Fruit fly (Drosophila melanogaster) whole organism, pupa: ENCODE data around the gene Nubpl.

Source experiments
- CG10348 ChIP-seq: fragments of 200-800 bp; sonication (Bioruptor generic); IDR thresholded peaks from 2 replicates; pipeline ENCODE4 v1.3.6; 2022; ENCODE audit warnings: missing biosample characterization, missing genetic modification characterization
- CG12605 ChIP-seq: fragments of 200-800 bp; sonication (Bioruptor generic); IDR thresholded peaks from 2 replicates; pipeline ENCODE4 v1.3.6; 2022; ENCODE audit warnings: missing biosample characterization, missing genetic modification characterization
- CG13204 ChIP-seq: fragments of 200-800 bp; sonication (Bioruptor generic); optimal IDR thresholded peaks from 2 replicates; lab custom pipeline; 2018; ENCODE audit warnings: missing biosample characterization, mild to moderate bottlenecking, missing genetic modification characterization, moderate library complexity
- CG14655 ChIP-seq: fragments of 200-800 bp; sonication (Bioruptor generic); optimal IDR thresholded peaks from 3 replicates; lab custom pipeline; 2017; ENCODE audit warnings: mild to moderate bottlenecking, missing biosample characterization, missing genetic modification reagents, missing genetic modification characterization
- CG15710 ChIP-seq: fragments of 200-800 bp; sonication (Bioruptor generic); optimal IDR thresholded peaks from 2 replicates; lab custom pipeline; 2018; ENCODE audit warnings: missing biosample characterization, mild to moderate bottlenecking, missing genetic modification characterization, moderate library complexity
- CG17806 ChIP-seq: fragments of 200-800 bp; sonication (Bioruptor generic); optimal IDR thresholded peaks from 2 replicates; lab custom pipeline; 2018; ENCODE audit warnings: missing biosample characterization, mild to moderate bottlenecking, missing genetic modification characterization, moderate library complexity
- CG32121 ChIP-seq: fragments of 200-800 bp; sonication (Bioruptor generic); IDR thresholded peaks from 2 replicates; pipeline ENCODE4 v1.3.6; 2022; ENCODE audit warnings: missing biosample characterization, missing genetic modification characterization
- CG34367 ChIP-seq: fragments of 200-800 bp; sonication (Bioruptor generic); optimal IDR thresholded peaks from 2 replicates; lab custom pipeline; 2018; ENCODE audit warnings: missing biosample characterization, mild to moderate bottlenecking, missing genetic modification characterization
- CG4496 ChIP-seq: fragments of 200-800 bp; sonication (Bioruptor generic); IDR thresholded peaks from 3 replicates; pipeline ENCODE4 v1.3.6; 2022; ENCODE audit warnings: missing biosample characterization, missing genetic modification characterization
- CG8159 ChIP-seq: fragments of 200-800 bp; sonication (Bioruptor generic); optimal IDR thresholded peaks from 3 replicates; lab custom pipeline; 2018; ENCODE audit warnings: missing biosample characterization, mild to moderate bottlenecking, missing genetic modification characterization, moderate library complexity
- CG8301 ChIP-seq: fragments of 200-800 bp; sonication (Bioruptor generic); optimal IDR thresholded peaks from 2 replicates; lab custom pipeline; 2018; ENCODE audit warnings: missing biosample characterization, mild to moderate bottlenecking, missing genetic modification characterization
- CG9948 ChIP-seq: fragments of 200-800 bp; sonication (Bioruptor generic); optimal IDR thresholded peaks from 2 replicates; lab custom pipeline; 2018; ENCODE audit warnings: missing biosample characterization, mild to moderate bottlenecking, missing genetic modification characterization, moderate library complexity
- D1 ChIP-seq: fragments of 200-800 bp; sonication (Bioruptor generic); optimal IDR thresholded peaks from 2 replicates; lab custom pipeline; 2018; ENCODE audit warnings: missing biosample characterization, mild to moderate bottlenecking, missing genetic modification characterization, moderate library complexity
- EcR ChIP-seq: fragments of 200-800 bp; sonication (Bioruptor generic); optimal IDR thresholded peaks from 3 replicates; lab custom pipeline; 2019; ENCODE audit warnings: missing biosample characterization, missing genetic modification characterization, mild to moderate bottlenecking, moderate library complexity, missing genetic modification reagents
- Ets98B ChIP-seq: fragments of 200-800 bp; sonication (Bioruptor generic); IDR thresholded peaks from 2 replicates; pipeline ENCODE4 v1.3.6; 2022; ENCODE audit warnings: missing biosample characterization, missing genetic modification characterization
- Pif1A ChIP-seq: fragments of 200-800 bp; sonication (Bioruptor generic); optimal IDR thresholded peaks from 3 replicates; lab custom pipeline; 2016; ENCODE audit warnings: missing biosample characterization, missing genetic modification characterization
- Pif1B ChIP-seq: fragments of 200-800 bp; sonication (Bioruptor generic); optimal IDR thresholded peaks from 3 replicates; lab custom pipeline; 2016; ENCODE audit warnings: missing biosample characterization, missing genetic modification characterization
- Snoo ChIP-seq: fragments of 200-800 bp; sonication (Bioruptor generic); optimal IDR thresholded peaks from 3 replicates; lab custom pipeline; 2017; ENCODE audit warnings: missing biosample characterization, mild to moderate bottlenecking, missing genetic modification characterization, inconsistent platforms
- fd96Ca ChIP-seq: fragments of 200-800 bp; sonication (Bioruptor generic); IDR thresholded peaks from 3 replicates; pipeline ENCODE4 v1.3.6; 2022; ENCODE audit warnings: missing biosample characterization, missing genetic modification characterization
- gl ChIP-seq: fragments of 200-800 bp; sonication (Bioruptor generic); optimal IDR thresholded peaks from 2 replicates; lab custom pipeline; 2018; ENCODE audit warnings: missing biosample characterization, mild to moderate bottlenecking, missing genetic modification characterization
- rn ChIP-seq: fragments of 200-800 bp; sonication (Bioruptor generic); IDR thresholded peaks from 2 replicates; pipeline ENCODE4 v1.3.6; 2022; ENCODE audit warnings: missing biosample characterization, missing genetic modification characterization

Gene Nubpl

DNA sequence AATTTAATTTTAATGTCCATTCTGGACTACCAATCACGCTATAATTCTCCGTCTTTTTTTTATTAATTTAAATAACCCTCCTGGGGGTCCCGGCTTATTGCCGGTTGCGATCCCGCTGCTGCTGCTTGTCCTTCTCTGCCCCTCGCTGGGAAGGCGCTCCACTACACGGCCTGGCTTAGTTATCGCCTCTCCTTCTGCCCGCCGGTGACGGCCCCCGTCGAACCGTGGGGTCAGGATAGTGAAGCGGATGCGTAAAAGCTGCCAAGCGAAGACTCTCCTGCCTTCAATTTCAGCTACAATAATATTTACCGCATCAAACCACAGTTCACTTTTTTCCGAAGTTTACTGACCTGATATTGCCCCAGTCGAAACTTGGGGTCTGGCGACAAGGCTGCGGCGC, 42.2 kb downstream of the Nubpl start:
- TF ChIP-seq gl (tag; lab: Kevin White, UChicago) (no peak), CG4496 (no peak), CG9948 (tag; lab: Kevin White, UChicago) (no peak), rn (GFP tag; lab: Robert Waterston, UW) (no peak), fd96Ca (GFP tag; lab: Robert Waterston, UW) (no peak), CG10348 (GFP tag; lab: Robert Waterston, UW) (no peak)

- TF ChIP-seq CG12605 (GFP tag; lab: Robert Waterston, UW) (no peak), CG8301 (tag; lab: Kevin White, UChicago) (no peak), CG10348 (GFP tag; lab: Robert Waterston, UW) (no peak), rn (GFP tag; lab: Robert Waterston, UW) (no peak), CG13204 (no peak), D1 (tag; lab: Kevin White, UChicago) (no peak), Pif1B (GFP tag; lab: Kevin White, UChicago) (no peak), EcR (no peak), CG34367 (tag; lab: Kevin White, UChicago) (no peak), CG8159 (no peak), Pif1A (GFP tag; lab: Kevin White, UChicago) (no peak), CG4496 (no peak), Ets98B (no peak), gl (tag; lab: Kevin White, UChicago) (no peak), CG15710 (tag; lab: Kevin White, UChicago) (no peak), Snoo (tag; lab: Kevin White, UChicago) (no peak), CG32121 (no peak), CG14655 (GFP tag; lab: Kevin White, UChicago) (no peak), CG17806 (tag; lab: Kevin White, UChicago) (no peak), CG9948 (tag; lab: Kevin White, UChicago) (no peak)
These were observed 53.1 kb downstream of the Nubpl start for dm6 chr2L:22292777-22293176.
